Fruit fly (Drosophila melanogaster): ENCODE results near the gene CG13056.

The CG13056 gene

dm6 chr3L:16305820-16306650 lies 27.1 kb upstream of the CG13056 start, which contains the start of the genes CG13043 and CG13063:
Gene CG13043 (minus strand): TSS chr3L:16305870.
Gene CG13063 (plus strand): TSS chr3L:16306600.
- TF ChIP-seq h (optimal IDR thresholded peaks at IDR 0.05) (no peak), Sin3A (optimal IDR thresholded peaks at IDR 0.05) (no peak), Myc (optimal IDR thresholded peaks at IDR 0.05) (no peak), ttk (optimal IDR thresholded peaks at IDR 0.05) (no peak), insv (optimal IDR thresholded peaks at IDR 0.05) (no peak), psq (optimal IDR thresholded peaks at IDR 0.05) (no peak)

- TF ChIP-seq ttk (optimal IDR thresholded peaks at IDR 0.05) = no peak
- TF ChIP-seq psq (optimal IDR thresholded peaks at IDR 0.05) = no peak
- no peak for TF ChIP-seq Sin3A (optimal IDR thresholded peaks at IDR 0.05)
- no peak for TF ChIP-seq insv (optimal IDR thresholded peaks at IDR 0.05)
- no peak for TF ChIP-seq Myc (optimal IDR thresholded peaks at IDR 0.05)
Observed at dm6 chr3L:16308380-16308779, 24.7 kb upstream of the CG13056 start, which contains the start of gene CG13042. Gene CG13042 (minus strand): TSS chr3L:16308480.

dm6 chr3L:16309972-16310371 lies 23.1 kb upstream of the CG13056 start:
- no peak for TF ChIP-seq Myc (optimal IDR thresholded peaks at IDR 0.05)
- no peak for TF ChIP-seq insv (optimal IDR thresholded peaks at IDR 0.05)
- no peak for TF ChIP-seq Sin3A (optimal IDR thresholded peaks at IDR 0.05)

- TF ChIP-seq insv (optimal IDR thresholded peaks at IDR 0.05) (no peak), Sin3A (optimal IDR thresholded peaks at IDR 0.05) (no peak), ttk (optimal IDR thresholded peaks at IDR 0.05) (no peak), psq (optimal IDR thresholded peaks at IDR 0.05) (no peak), h (optimal IDR thresholded peaks at IDR 0.05) (no peak), Myc (optimal IDR thresholded peaks at IDR 0.05) (no peak)
Observed at dm6 chr3L:16313985-16314384, 19.1 kb upstream of the CG13056 start, which contains the start of gene CG13062. Gene CG13062 (plus strand): TSS chr3L:16314285.

dm6 chr3L:16317724-16318123 lies 15.4 kb upstream of the CG13056 start, which contains the start of gene Nplp3:
Gene Nplp3 (plus strand): TSS chr3L:16318024.
- TF ChIP-seq Sin3A (optimal IDR thresholded peaks at IDR 0.05) = no peak
- no peak for TF ChIP-seq ttk (optimal IDR thresholded peaks at IDR 0.05)
- TF ChIP-seq h (optimal IDR thresholded peaks at IDR 0.05) = no peak
- TF ChIP-seq psq (optimal IDR thresholded peaks at IDR 0.05) = no peak
- no peak for TF ChIP-seq insv (optimal IDR thresholded peaks at IDR 0.05)
- TF ChIP-seq Myc (optimal IDR thresholded peaks at IDR 0.05) = no peak

- no peak for TF ChIP-seq Myc (optimal IDR thresholded peaks at IDR 0.05)
- TF ChIP-seq insv (optimal IDR thresholded peaks at IDR 0.05) = no peak
- TF ChIP-seq ttk (optimal IDR thresholded peaks at IDR 0.05) = no peak
Observed at dm6 chr3L:16319399-16319906, 13.7 kb upstream of the CG13056 start, which contains the start of the genes CG13041 and CG13060. Gene CG13041 (minus strand): TSS chr3L:16319526. Gene CG13060 (plus strand): TSS chr3L:16319856.

dm6 chr3L:16321172-16321571 lies 11.9 kb upstream of the CG13056 start, which contains the start of gene CG42718:
Gene CG42718 (minus strand): TSS chr3L:16321272.
- no peak for TF ChIP-seq psq (optimal IDR thresholded peaks at IDR 0.05)
- TF ChIP-seq Myc (optimal IDR thresholded peaks at IDR 0.05) = no peak
- TF ChIP-seq Sin3A (optimal IDR thresholded peaks at IDR 0.05) = no peak
- no peak for TF ChIP-seq insv (optimal IDR thresholded peaks at IDR 0.05)
- no peak for TF ChIP-seq ttk (optimal IDR thresholded peaks at IDR 0.05)
- no peak for TF ChIP-seq h (optimal IDR thresholded peaks at IDR 0.05)

- TF ChIP-seq insv (optimal IDR thresholded peaks at IDR 0.05) (no peak), psq (optimal IDR thresholded peaks at IDR 0.05) (no peak), Myc (optimal IDR thresholded peaks at IDR 0.05) (no peak), h (optimal IDR thresholded peaks at IDR 0.05) (no peak), ttk (optimal IDR thresholded peaks at IDR 0.05) (no peak), Sin3A (optimal IDR thresholded peaks at IDR 0.05) (no peak)
Observed at dm6 chr3L:16323372-16323771, 9.7 kb upstream of the CG13056 start, which contains the start of gene CG13059. Gene CG13059 (plus strand): TSS chr3L:16323672.

- TF ChIP-seq h (optimal IDR thresholded peaks at IDR 0.05) = no peak
- no peak for TF ChIP-seq Sin3A (optimal IDR thresholded peaks at IDR 0.05)
- TF ChIP-seq Myc (optimal IDR thresholded peaks at IDR 0.05) = no peak
- no peak for TF ChIP-seq psq (optimal IDR thresholded peaks at IDR 0.05)
- no peak for TF ChIP-seq ttk (optimal IDR thresholded peaks at IDR 0.05)
- no peak for TF ChIP-seq insv (optimal IDR thresholded peaks at IDR 0.05)
Observed at dm6 chr3L:16326657-16327056, 6.5 kb upstream of the CG13056 start, which contains the start of the genes CG13040 and CG13039. Gene CG13040 (minus strand): TSS chr3L:16326757. Gene CG13039 (minus strand): TSS chr3L:16326762.

- TF ChIP-seq insv (optimal IDR thresholded peaks at IDR 0.05) (no peak), ttk (optimal IDR thresholded peaks at IDR 0.05) (no peak), h (optimal IDR thresholded peaks at IDR 0.05) (no peak), psq (optimal IDR thresholded peaks at IDR 0.05) (no peak), Sin3A (optimal IDR thresholded peaks at IDR 0.05) (no peak), Myc (optimal IDR thresholded peaks at IDR 0.05) (no peak)
Observed at dm6 chr3L:16327776-16328175, 5.3 kb upstream of the CG13056 start, which contains the start of gene CG13038. Gene CG13038 (minus strand): TSS chr3L:16327893.

- TF ChIP-seq insv (optimal IDR thresholded peaks at IDR 0.05) (no peak), Sin3A (optimal IDR thresholded peaks at IDR 0.05) (no peak), ttk (optimal IDR thresholded peaks at IDR 0.05) (no peak), psq (optimal IDR thresholded peaks at IDR 0.05) (no peak), Myc (optimal IDR thresholded peaks at IDR 0.05) (no peak), h (optimal IDR thresholded peaks at IDR 0.05) (no peak)
Observed at dm6 chr3L:16328207-16328891, 4.8 kb upstream of the CG13056 start, which contains the start of gene CG13058. Gene CG13058 (plus strand): TSS chr3L:16328841.
